Worm (Caenorhabditis elegans): Measurements from ENCODE around the gene F32A5.4.

F32A5.4 gene

DNA sequence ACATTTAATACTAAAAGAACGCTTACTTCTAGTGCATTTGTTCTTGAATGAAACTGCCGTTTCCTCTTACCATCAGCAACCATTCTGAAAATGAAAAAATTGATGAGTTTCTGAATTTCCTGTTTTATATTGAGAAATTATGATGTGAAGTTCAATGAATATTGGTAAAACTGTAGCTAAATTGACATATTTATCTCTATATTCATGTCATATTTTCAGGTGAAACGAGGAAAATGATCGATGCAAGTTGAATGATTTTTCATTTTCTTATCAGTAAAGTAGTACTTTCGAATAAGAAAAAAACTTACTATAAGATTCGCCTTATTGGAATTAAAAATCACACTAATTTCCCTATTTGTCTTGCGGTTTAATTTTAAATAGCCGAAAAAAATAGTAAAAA lies 18.8 kb upstream of the F32A5.4 start, which contains the start of gene E04F6.15:
E04F6.15 (minus strand) TSS at position 101 of the 400 bp plus-strand sequence.
- no peak for TF ChIP-seq unc-62 (GFP tag; optimal IDR thresholded peaks at IDR 0.05)

ce11 chrII:7211280-7211679 lies 17.7 kb upstream of the F32A5.4 start, which contains the start of gene E04F6.8:
TSS of gene E04F6.8 (minus strand) at chrII:7211380.
- no peak for TF ChIP-seq unc-62 (GFP tag; optimal IDR thresholded peaks at IDR 0.05)

DNA sequence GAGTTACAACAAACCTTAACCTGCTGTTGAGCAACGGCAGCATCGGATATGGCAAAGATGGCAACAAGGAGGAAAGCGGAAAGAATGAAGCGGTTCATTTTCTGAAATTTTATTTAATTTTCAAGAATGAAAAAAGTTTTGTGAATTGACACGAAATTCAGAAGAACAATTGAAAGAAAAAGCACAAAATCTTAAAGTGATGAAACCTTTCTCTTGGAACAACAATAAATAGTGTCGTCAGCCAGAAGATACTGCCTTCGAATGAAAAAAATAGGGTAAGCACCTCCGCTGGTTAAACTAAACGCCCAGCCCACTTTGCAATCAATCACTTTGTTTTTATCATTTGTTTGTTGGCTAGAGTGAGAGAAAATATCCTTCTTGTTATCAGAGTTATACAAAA lies 16.9 kb upstream of the F32A5.4 start, which contains the start of gene E04F6.9:
E04F6.9 (minus strand) TSS at position 101 of the 400 bp plus-strand sequence.
- no peak for TF ChIP-seq unc-62 (GFP tag; optimal IDR thresholded peaks at IDR 0.05)

DNA sequence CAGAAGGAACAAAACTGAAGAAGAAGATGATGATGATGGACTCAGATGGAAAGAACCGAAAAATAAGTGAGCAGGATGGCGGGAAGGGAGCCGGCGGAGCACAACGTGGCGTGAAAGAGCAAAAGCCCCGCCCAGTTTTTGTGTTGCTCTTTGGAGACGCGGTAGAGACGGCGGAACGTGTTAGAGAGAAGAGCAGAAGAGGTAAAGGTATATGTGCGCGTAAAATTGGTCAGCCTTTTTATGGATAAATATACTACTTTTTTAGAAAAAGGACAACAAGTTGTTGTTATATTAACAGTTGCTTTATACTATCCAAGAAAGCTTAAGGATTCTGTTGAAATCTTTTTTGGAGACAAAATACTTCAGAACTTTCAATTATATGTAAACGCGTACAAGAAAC lies 11.9 kb upstream of the F32A5.4 start, which contains the start of gene E04F6.10:
E04F6.10 (minus strand) TSS at position 101 of the 400 bp plus-strand sequence.
- no peak for TF ChIP-seq unc-62 (GFP tag; optimal IDR thresholded peaks at IDR 0.05)

- TF ChIP-seq unc-62 (GFP tag; optimal IDR thresholded peaks at IDR 0.05), result no peak
Observed at ce11 chrII:7224074-7224473, 4.9 kb upstream of the F32A5.4 start.

DNA sequence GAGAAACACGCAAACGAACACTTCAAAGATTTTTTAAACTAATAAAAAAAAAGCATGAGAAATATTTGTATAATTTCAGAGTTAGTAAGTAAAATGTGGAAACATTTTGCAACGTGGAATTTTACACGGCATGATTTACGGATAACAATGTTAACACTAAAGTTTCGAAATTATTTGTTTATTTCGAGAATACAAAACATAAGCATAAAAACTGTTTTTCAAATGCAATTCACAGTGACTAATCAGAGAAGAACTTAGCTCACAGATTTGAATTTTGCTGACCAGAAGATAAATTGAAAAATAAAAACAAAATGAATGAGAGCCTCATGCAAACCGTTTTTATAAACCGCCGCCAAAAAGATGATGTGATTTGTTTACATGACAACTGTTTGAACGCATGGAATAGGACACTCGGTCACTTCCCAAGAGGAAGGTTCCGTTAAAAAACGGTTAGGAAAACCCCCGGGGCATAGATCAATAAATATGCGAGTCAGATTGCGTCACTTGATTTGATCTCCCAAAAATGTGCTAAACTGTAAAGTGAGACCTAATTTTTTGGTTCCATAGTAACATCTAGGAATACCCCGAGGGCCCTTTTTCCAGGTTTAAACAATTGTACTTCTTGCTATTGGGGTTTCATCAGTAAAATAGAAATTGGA lies 3.0 kb upstream of the F32A5.4 start, which contains the start of gene clh-3:
clh-3 (minus strand) TSS at position 51 of the 659 bp plus-strand sequence.
- TF ChIP-seq unc-62 (GFP tag; optimal IDR thresholded peaks at IDR 0.05), result no peak

- no peak for TF ChIP-seq unc-62 (GFP tag; optimal IDR thresholded peaks at IDR 0.05)
Observed at ce11 chrII:7230684-7231083, 1.7 kb downstream of the F32A5.4 start.

DNA sequence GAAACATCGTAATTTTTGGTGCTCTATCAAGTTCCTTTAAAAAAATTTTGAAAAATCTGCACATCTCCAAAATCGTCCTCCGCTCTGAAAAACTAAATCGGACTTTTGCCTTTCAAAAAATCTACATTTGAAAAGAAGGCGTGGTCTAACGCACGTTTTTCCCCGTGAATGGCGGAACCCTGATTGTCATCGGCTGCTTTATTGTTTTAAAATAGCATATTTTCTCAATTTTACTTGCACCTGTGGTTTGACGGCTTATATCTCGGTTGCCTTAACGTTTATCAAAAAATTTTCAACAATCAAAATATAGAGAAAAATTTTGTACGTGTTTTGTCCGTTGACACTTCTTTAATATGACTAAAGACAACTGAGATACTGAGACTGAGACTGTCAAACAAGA lies 3.0 kb downstream of the F32A5.4 start:
- no peak for TF ChIP-seq unc-62 (GFP tag; optimal IDR thresholded peaks at IDR 0.05)

DNA sequence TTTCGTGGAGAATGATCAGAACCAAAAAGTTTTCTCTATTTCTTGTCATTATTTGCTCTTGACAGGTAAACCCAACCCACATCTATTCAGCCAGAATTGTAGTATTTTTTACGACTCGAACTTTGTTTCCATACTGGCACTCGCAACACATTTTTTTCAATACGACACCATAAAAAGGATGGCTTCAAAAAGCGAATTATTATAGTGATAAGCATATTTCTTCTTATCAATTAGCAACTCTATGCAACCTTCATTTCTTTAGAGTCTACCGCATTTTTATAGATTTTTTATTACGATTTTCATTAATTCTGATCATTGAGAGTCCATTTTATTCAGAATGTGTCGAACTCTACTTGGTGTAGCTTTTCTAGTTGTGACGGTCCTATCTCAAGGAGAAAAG lies 3.6 kb downstream of the F32A5.4 start, which contains the start of gene ctsa-3.1:
ctsa-3.1 (plus strand) TSS at position 337 of the 400 bp plus-strand sequence.
- TF ChIP-seq unc-62 (GFP tag; optimal IDR thresholded peaks at IDR 0.05), result no peak

- no peak for TF ChIP-seq unc-62 (GFP tag; optimal IDR thresholded peaks at IDR 0.05)
Observed at ce11 chrII:7233274-7233673, 4.3 kb downstream of the F32A5.4 start.

DNA sequence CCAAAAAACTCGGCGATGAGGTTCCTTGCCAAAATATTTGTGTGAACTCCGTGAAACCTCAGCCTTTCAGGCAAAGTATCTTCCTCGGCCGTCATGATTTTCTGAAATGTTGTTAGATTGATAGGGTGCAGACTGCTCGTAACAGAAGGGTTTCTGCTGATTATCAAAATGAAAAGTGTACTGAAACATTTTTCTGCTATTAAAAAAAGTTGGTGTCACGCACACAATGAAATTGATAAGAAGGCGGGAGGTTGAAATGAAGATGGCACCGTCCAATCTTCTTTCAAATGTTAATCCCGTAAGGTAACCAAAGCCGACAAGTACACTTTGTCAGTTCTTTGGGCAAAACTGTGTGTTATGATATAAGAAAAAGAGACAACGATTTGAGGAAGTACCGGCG lies 8.0 kb downstream of the F32A5.4 start:
- no peak for TF ChIP-seq unc-62 (GFP tag; optimal IDR thresholded peaks at IDR 0.05)

ce11 chrII:7238248-7238647 lies 9.3 kb downstream of the F32A5.4 start, which contains the start of gene aqp-1:
TSS of gene aqp-1 (minus strand) at chrII:7238349.
- no peak for TF ChIP-seq unc-62 (GFP tag; optimal IDR thresholded peaks at IDR 0.05)

DNA sequence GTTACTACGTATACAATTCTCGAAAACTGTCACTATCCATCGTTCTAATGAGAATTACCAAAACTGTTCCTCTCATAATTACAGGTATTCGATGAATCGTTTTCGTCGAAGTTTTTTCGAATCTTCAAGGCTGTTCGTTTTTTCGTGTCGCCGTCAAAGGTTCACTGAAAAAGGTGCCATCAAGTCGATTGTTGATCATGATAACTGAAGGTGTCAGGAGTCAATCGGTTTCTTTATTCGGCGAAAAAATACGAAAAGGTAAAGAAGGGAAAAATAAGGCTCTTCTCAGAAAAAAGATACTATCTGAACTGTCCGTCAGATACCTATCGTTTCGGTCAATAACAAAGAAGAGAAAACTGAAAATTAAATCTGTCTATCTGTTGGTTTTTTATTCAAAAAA lies 9.8 kb downstream of the F32A5.4 start:
- TF ChIP-seq unc-62 (GFP tag; optimal IDR thresholded peaks at IDR 0.05), result no peak

ce11 chrII:7239705-7240104 lies 10.8 kb downstream of the F32A5.4 start:
- no peak for TF ChIP-seq unc-62 (GFP tag; optimal IDR thresholded peaks at IDR 0.05)

ce11 chrII:7242754-7243153 lies 13.8 kb downstream of the F32A5.4 start:
- TF ChIP-seq unc-62 (GFP tag; optimal IDR thresholded peaks at IDR 0.05), result no peak

- TF ChIP-seq unc-62 (GFP tag; optimal IDR thresholded peaks at IDR 0.05), result no peak
Observed at ce11 chrII:7245576-7245975, 16.6 kb downstream of the F32A5.4 start, which contains the start of gene skpo-3. TSS of gene skpo-3 (plus strand) at chrII:7245876.

DNA sequence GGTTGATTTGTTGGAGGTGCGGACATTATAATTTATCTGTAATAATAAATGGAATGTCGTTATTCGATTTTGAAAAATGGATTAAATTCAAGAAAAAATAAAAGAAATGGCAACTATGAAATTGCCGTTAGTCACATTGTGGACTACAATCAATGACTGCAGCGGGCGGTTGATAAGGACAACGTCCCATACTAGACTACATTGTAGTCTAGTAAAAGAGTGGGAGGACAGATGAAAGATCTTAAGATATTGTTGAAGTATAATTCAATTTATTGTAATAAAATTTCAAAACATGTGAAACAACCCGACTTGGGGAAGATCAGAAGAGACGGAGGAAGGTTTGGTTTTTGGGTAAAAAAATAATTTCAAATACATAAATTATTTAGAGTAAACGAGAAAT lies 23.0 kb downstream of the F32A5.4 start, which contains the start of the genes prx-13 and ada-2:
prx-13 (minus strand) TSS at position 38 of the 400 bp plus-strand sequence.
ada-2 (plus strand) TSS at position 282 of the 400 bp plus-strand sequence.
- no peak for TF ChIP-seq unc-62 (GFP tag; optimal IDR thresholded peaks at IDR 0.05)

Measured in whole organism, dauer.